Fruit fly (Drosophila melanogaster): ENCODE data around the gene Nup35.
A peak's percentile ranks its signal among the peaks of the same experiment; 100 is the strongest.

Gene Nup35

dm6 chrX:18669811-18670477 is 22.0 kb downstream of the Nup35 start (continued):
- TF ChIP-seq CG7839 (tag; optimal IDR thresholded peaks at IDR 0.05) (peak; percentile 58), abd-A (tag; optimal IDR thresholded peaks at IDR 0.05) (peak; percentile 53), Oli (tag; optimal IDR thresholded peaks at IDR 0.05) (peak; percentile 40), ems (GFP tag; optimal IDR thresholded peaks at IDR 0.05) (no peak), CG8388 (GFP tag; optimal IDR thresholded peaks at IDR 0.05) (peak; percentile 28), CG3726 (GFP tag; IDR thresholded peaks at IDR 0.05) (peak; percentile 55; the same call in 1 of the 3 replicates), Sox100B (GFP tag; optimal IDR thresholded peaks at IDR 0.05) (peak; percentile 40), CG13424 (tag; optimal IDR thresholded peaks at IDR 0.05) (peak; percentile 36), Hr78 (GFP tag; optimal IDR thresholded peaks at IDR 0.05) (peak in 1 of 2 experiments; percentile 58), maf-S (GFP tag; optimal IDR thresholded peaks at IDR 0.05) (no peak), nmo (GFP tag; optimal IDR thresholded peaks at IDR 0.05) (peak; percentile 25), Sox102F (GFP tag; optimal IDR thresholded peaks at IDR 0.05) (peak; percentile 31), ato (GFP tag; IDR thresholded peaks at IDR 0.05; ENCODE audit: partially characterized antibody) (no peak), CG7556 (GFP tag; optimal IDR thresholded peaks at IDR 0.05) (peak; percentile 8), CG32532 (GFP tag; IDR thresholded peaks at IDR 0.05) (no peak), croc (GFP tag; conservative IDR thresholded peaks at IDR 0.05) (peak; percentile 35; the same call in 1 of the 3 replicates), CG12219 (GFP tag; optimal IDR thresholded peaks at IDR 0.05) (peak; percentile 11), CG11504 (tag; optimal IDR thresholded peaks at IDR 0.05) (peak; percentile 54), CG9727 (GFP tag; optimal IDR thresholded peaks at IDR 0.05) (no peak), CG12391 (tag; optimal IDR thresholded peaks at IDR 0.05) (peak; percentile 4), sens (GFP tag) (peak; percentile 67), CG16863 (GFP tag; optimal IDR thresholded peaks at IDR 0.05) (no peak), CG17385 (GFP tag; optimal IDR thresholded peaks at IDR 0.05) (peak; percentile 16), B-H2 (GFP tag; optimal IDR thresholded peaks at IDR 0.05) (no peak), Bdp1 (GFP tag; optimal IDR thresholded peaks at IDR 0.05) (no peak), CG12236 (GFP tag; optimal IDR thresholded peaks at IDR 0.05) (no peak), Blimp-1 (GFP tag; optimal IDR thresholded peaks at IDR 0.05) (peak; percentile 4), grau (tag; optimal IDR thresholded peaks at IDR 0.05) (peak; percentile 34), CG1603 (tag; optimal IDR thresholded peaks at IDR 0.05) (no peak), CG10979 (tag; optimal IDR thresholded peaks at IDR 0.05) (peak; percentile 37), Ssrp (tag; optimal IDR thresholded peaks at IDR 0.05) (peak; percentile 40), CG13296 (GFP tag; optimal IDR thresholded peaks at IDR 0.05) (no peak), CG18262 (tag; optimal IDR thresholded peaks at IDR 0.05) (peak; percentile 46), CG1602 (GFP tag; optimal IDR thresholded peaks at IDR 0.05) (peak; percentile 7), chinmo (GFP tag; IDR thresholded peaks at IDR 0.05; ENCODE audit: partially characterized antibody) (0 out of 4 replicates have a peak, but pooled peaks have one; percentile 24), corto (GFP tag; optimal IDR thresholded peaks at IDR 0.05) (no peak), ewg (GFP tag; optimal IDR thresholded peaks at IDR 0.05) (peak; percentile 19), D19B (GFP tag; optimal IDR thresholded peaks at IDR 0.05) (peak; percentile 40), CG33557 (GFP tag; optimal IDR thresholded peaks at IDR 0.05) (no peak), CG6791 (GFP tag; IDR thresholded peaks at IDR 0.05; ENCODE audit: partially characterized antibody) (no peak), Abd-B (GFP tag; optimal IDR thresholded peaks at IDR 0.05) (peak; percentile 39), HLHmδ (GFP tag; optimal IDR thresholded peaks at IDR 0.05) (no peak), lmd (GFP tag; IDR thresholded peaks at IDR 0.05) (peak; percentile 54), sim (GFP tag; IDR thresholded peaks at IDR 0.05) (0 out of 2 replicates have a peak, but pooled peaks have one; percentile 21), danr (GFP tag; IDR thresholded peaks at IDR 0.05) (0 out of 2 replicates have a peak, but pooled peaks have one; percentile 17), esg (GFP tag; conservative IDR thresholded peaks at IDR 0.05) (no peak), Lhr (GFP tag; optimal IDR thresholded peaks at IDR 0.05) (no peak), phol (tag; optimal IDR thresholded peaks at IDR 0.05) (peak; percentile 43)

Measured in whole organism, embryonic.